Fruit fly (Drosophila melanogaster) S2 (cell line): Measurements from ENCODE around the gene CG7810.

Source experiments
- CG8478 ChIP-seq: fragments of >200 bp; optimal IDR thresholded peaks from 2 replicates; lab custom pipeline; 2018
- CTCF ChIP-seq, 2 experiments: fragments of >200 bp; optimal IDR thresholded peaks; 2 replicates each; lab custom pipeline; 2018

DNA sequence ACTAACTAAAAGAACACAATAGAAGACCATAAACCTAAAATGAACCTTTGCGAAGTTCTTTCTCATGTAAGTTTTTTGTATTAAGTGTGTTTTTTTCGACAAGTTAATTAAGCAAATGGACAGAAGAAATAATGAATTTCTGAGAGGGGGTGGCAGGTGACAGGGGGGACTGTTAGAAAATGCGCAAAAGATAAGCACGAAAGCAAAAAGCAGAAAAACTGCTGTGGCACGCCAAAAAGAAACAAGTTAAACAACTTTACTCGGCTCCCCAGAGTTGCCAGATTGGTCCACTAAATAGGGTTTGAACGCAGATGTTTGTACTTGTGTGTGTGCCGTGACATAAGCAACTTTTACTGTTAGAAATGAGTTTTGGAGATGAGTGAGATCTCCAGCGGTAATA lies 34.1 kb downstream of the CG7810 start:
- TF ChIP-seq CG8478 (no peak), CTCF (optimal IDR thresholded peaks at IDR 0.05; lab: Kevin White, UChicago) (no peak)
